Fruit fly (Drosophila melanogaster): Measurements from ENCODE around the gene Ubr3.

Gene Ubr3

DNA sequence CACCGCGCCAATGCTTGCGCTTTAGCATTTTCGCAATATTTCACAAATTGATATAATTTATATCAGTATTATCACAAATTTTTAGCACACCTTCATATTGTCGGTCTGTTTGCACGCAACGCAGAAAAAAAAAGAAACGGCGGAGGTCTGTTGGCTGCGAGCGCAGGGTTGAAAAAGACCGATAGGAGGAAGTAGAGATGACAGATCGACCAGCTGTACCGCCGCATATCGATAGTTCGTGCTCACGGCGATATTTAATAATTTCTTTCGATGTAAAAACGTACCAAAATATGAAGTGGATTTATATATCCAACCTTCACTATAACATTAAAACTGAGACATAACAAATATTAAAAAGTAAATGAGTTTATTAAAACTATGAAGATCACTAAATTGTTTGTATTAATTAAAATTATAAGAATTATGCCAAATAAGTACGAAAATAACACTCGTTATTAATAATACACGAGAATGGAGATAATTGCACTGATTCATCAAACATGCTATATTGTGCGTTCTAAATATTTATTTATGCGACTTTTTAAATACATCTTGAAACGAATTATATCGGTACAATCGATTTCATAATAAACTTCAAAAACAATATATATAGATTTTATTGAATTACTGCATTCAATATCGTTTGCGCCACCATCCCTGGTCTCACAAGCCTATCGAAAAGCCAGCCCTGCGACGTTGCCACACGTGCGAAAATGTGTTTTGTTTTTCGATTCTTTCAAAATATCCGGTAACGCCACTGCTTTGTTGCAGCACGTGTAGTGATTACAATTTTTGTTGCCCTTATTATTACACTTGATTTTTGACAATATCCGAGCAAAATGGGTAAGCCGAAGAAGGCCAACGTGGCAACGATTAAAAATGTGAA lies 34.3 kb upstream of the Ubr3 start, which contains the start of the genes RpS6 and bys (continued):
- TF ChIP-seq CG2116 (GFP tag; optimal IDR thresholded peaks at IDR 0.05) = peak; percentile 91
- TF ChIP-seq pum (GFP tag; optimal IDR thresholded peaks at IDR 0.05) = peak; percentile 1
- peak; percentile 46; the same call in 1 of the 2 replicates for TF ChIP-seq CG17328 (GFP tag; IDR thresholded peaks at IDR 0.05)
- peak; percentile 73 for TF ChIP-seq unc-4 (GFP tag; IDR thresholded peaks at IDR 0.05; ENCODE audit: partially characterized antibody)
- TF ChIP-seq CG11085 (GFP tag; IDR thresholded peaks at IDR 0.05) = peak; percentile 55
- no peak for TF ChIP-seq CG10462 (GFP tag; optimal IDR thresholded peaks at IDR 0.05)
- TF ChIP-seq CG5953 (GFP tag; IDR thresholded peaks at IDR 0.05) = 0 out of 2 replicates have a peak, but pooled peaks have one; percentile 8
- peak; percentile 22 for TF ChIP-seq nerfin-1 (tag; optimal IDR thresholded peaks at IDR 0.05)
- TF ChIP-seq Ssrp (tag; optimal IDR thresholded peaks at IDR 0.05) = no peak
- no peak for TF ChIP-seq btn (GFP tag; optimal IDR thresholded peaks at IDR 0.05)
- TF ChIP-seq CG31224 (GFP tag; IDR thresholded peaks at IDR 0.05) = 0 out of 2 replicates have a peak, but pooled peaks have one; percentile 32
- TF ChIP-seq pho (GFP tag; optimal IDR thresholded peaks at IDR 0.05) = no peak
- TF ChIP-seq CG11093 (GFP tag; IDR thresholded peaks at IDR 0.05) = no peak
- TF ChIP-seq emc (GFP tag; optimal IDR thresholded peaks at IDR 0.05) = no peak
- TF ChIP-seq org-1 (GFP tag; optimal IDR thresholded peaks at IDR 0.05) = no peak
- TF ChIP-seq CG1647 (GFP tag; optimal IDR thresholded peaks at IDR 0.05) = no peak
- no peak for TF ChIP-seq CG18764 (GFP tag; optimal IDR thresholded peaks at IDR 0.05)
- no peak for TF ChIP-seq lov (optimal IDR thresholded peaks at IDR 0.05)
- TF ChIP-seq lov (GFP tag; IDR thresholded peaks at IDR 0.05) = 0 out of 3 replicates have a peak, but pooled peaks have one; percentile 66
- no peak for TF ChIP-seq HmgD (GFP tag; optimal IDR thresholded peaks at IDR 0.05)
- peak; percentile 77 for TF ChIP-seq BtbVII (GFP tag; optimal IDR thresholded peaks at IDR 0.05)
- no peak for TF ChIP-seq Gsc (GFP tag; IDR thresholded peaks at IDR 0.05)
- no peak for TF ChIP-seq CG15011 (GFP tag; optimal IDR thresholded peaks at IDR 0.05)
- no peak for TF ChIP-seq hth (optimal IDR thresholded peaks at IDR 0.05)
- TF ChIP-seq CG4360 (GFP tag; IDR thresholded peaks at IDR 0.05) = no peak
- peak; percentile 36 for TF ChIP-seq tin (GFP tag; optimal IDR thresholded peaks at IDR 0.05)
- peak; percentile 30 for TF ChIP-seq kni (GFP tag; optimal IDR thresholded peaks at IDR 0.05)
- TF ChIP-seq peb (GFP tag; IDR thresholded peaks at IDR 0.05) = no peak
- 0 out of 2 replicates have a peak, but pooled peaks have one; percentile 4 for TF ChIP-seq dati (GFP tag; IDR thresholded peaks at IDR 0.05)
- TF ChIP-seq CG7357 (GFP tag; IDR thresholded peaks at IDR 0.05) = no peak
- no peak for TF ChIP-seq CG11398 (GFP tag; optimal IDR thresholded peaks at IDR 0.05)
- no peak for TF ChIP-seq Dip2 (GFP tag; IDR thresholded peaks at IDR 0.05)
- peak; percentile 58 for TF ChIP-seq Bteb2 (GFP tag; optimal IDR thresholded peaks at IDR 0.05)
- TF ChIP-seq NK7.1 (GFP tag; optimal IDR thresholded peaks at IDR 0.05) = no peak
- peak; percentile 43 for TF ChIP-seq zen (tag; optimal IDR thresholded peaks at IDR 0.05)
- peak; percentile 58 for TF ChIP-seq pzg (GFP tag; optimal IDR thresholded peaks at IDR 0.05)
- no peak for TF ChIP-seq CG4854 (GFP tag; optimal IDR thresholded peaks at IDR 0.05)
- peak; percentile 61 for TF ChIP-seq scrt (GFP tag; optimal IDR thresholded peaks at IDR 0.05)
- peak; percentile 40; the same call in 1 of the 2 replicates for TF ChIP-seq Ada2b (GFP tag; IDR thresholded peaks at IDR 0.05)
- TF ChIP-seq Med (GFP tag) = peak; percentile 89
- TF ChIP-seq Mrtf (GFP tag; IDR thresholded peaks at IDR 0.05) = no peak; the same call in 2 of the 3 replicates
- TF ChIP-seq PHDP (tag; optimal IDR thresholded peaks at IDR 0.05) = peak; percentile 36
- TF ChIP-seq slp2 (GFP tag; optimal IDR thresholded peaks at IDR 0.05) = peak; percentile 7
- TF ChIP-seq lilli (GFP tag; optimal IDR thresholded peaks at IDR 0.05) = peak; percentile 10
- peak; percentile 23 for TF ChIP-seq Side (GFP tag; optimal IDR thresholded peaks at IDR 0.05)
- TF ChIP-seq CG6765 (GFP tag; optimal IDR thresholded peaks at IDR 0.05) = peak; percentile 75
- peak; percentile 20 for TF ChIP-seq CG12219 (GFP tag; optimal IDR thresholded peaks at IDR 0.05)
- TF ChIP-seq CG8359 (GFP tag; optimal IDR thresholded peaks at IDR 0.05; ENCODE audit: borderline replicate concordance) = no peak
- no peak for TF ChIP-seq gce (GFP tag; IDR thresholded peaks at IDR 0.05)
- peak; percentile 47 for TF ChIP-seq bcd (GFP tag; optimal IDR thresholded peaks at IDR 0.05)

All from whole organism, embryonic.